Fruit fly (Drosophila melanogaster): ENCODE results near the gene CG7778.

CG7778 gene

DNA sequence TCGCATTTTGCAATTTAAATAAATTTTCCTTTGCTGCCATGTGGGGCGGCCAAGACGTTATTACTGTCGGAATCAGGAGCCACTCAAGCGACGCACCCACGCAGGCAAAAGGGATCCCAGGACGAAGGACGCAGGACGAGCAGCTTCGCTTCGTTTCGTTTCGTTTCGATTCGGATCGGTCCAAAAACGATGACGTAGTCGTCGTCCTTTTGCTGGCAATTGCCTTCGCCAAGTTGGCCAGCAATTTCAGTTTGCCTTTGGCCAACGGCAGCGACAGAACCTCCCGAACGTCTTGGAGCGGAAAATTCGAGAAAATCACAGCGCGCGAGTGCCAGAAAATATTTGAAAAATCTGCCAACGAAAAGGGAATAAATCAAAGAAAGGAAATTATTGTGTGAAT is 8.4 kb upstream of the CG7778 start, which contains the start of gene witty:
Gene witty, plus strand, starts transcription at position 249 of the 400 bp plus-strand sequence.
- TF ChIP-seq CG16779 (GFP tag; IDR thresholded peaks at IDR 0.05) (0 out of 2 replicates have a peak, but pooled peaks have one; percentile 19), nerfin-1 (tag; optimal IDR thresholded peaks at IDR 0.05) (no peak), gsb (GFP tag; IDR thresholded peaks at IDR 0.05) (no peak), fd96Cb (tag; optimal IDR thresholded peaks at IDR 0.05) (no peak), slbo (GFP tag; IDR thresholded peaks at IDR 0.05) (no peak), CG6765 (GFP tag; optimal IDR thresholded peaks at IDR 0.05) (no peak), so (GFP tag; IDR thresholded peaks at IDR 0.05) (no peak), schlank (tag; optimal IDR thresholded peaks at IDR 0.05) (no peak), tx (GFP tag; optimal IDR thresholded peaks at IDR 0.05) (no peak), psq (GFP tag; optimal IDR thresholded peaks at IDR 0.05) (no peak), B-H2 (GFP tag; optimal IDR thresholded peaks at IDR 0.05) (no peak), Mrtf (GFP tag; IDR thresholded peaks at IDR 0.05) (no peak), CG14014 (GFP tag; IDR thresholded peaks at IDR 0.05) (no peak), pan (optimal IDR thresholded peaks at IDR 0.05) (no peak), pan (GFP tag; optimal IDR thresholded peaks at IDR 0.05 in 1 of 2, IDR thresholded peaks at IDR 0.05 in 1 of 2) (no peak), Hey (tag; optimal IDR thresholded peaks at IDR 0.05) (no peak), cg (GFP tag; optimal IDR thresholded peaks at IDR 0.05) (no peak), sisA (GFP tag; IDR thresholded peaks at IDR 0.05) (0 out of 2 replicates have a peak, but pooled peaks have one; percentile 9), sima (GFP tag; optimal IDR thresholded peaks at IDR 0.05) (no peak), Deaf1 (tag; optimal IDR thresholded peaks at IDR 0.05) (peak; percentile 93), unc-4 (GFP tag; IDR thresholded peaks at IDR 0.05; ENCODE audit: partially characterized antibody) (no peak), zfh1 (GFP tag; IDR thresholded peaks at IDR 0.05) (no peak), kni (GFP tag; optimal IDR thresholded peaks at IDR 0.05) (no peak), lmd (GFP tag; IDR thresholded peaks at IDR 0.05) (no peak), Side (GFP tag; optimal IDR thresholded peaks at IDR 0.05) (no peak), Dbx (GFP tag; IDR thresholded peaks at IDR 0.05) (no peak), wor (GFP tag; IDR thresholded peaks at IDR 0.05) (no peak), Rfx (GFP tag; IDR thresholded peaks at IDR 0.05) (no peak), CG13894 (tag; optimal IDR thresholded peaks at IDR 0.05) (peak; percentile 38)

DNA sequence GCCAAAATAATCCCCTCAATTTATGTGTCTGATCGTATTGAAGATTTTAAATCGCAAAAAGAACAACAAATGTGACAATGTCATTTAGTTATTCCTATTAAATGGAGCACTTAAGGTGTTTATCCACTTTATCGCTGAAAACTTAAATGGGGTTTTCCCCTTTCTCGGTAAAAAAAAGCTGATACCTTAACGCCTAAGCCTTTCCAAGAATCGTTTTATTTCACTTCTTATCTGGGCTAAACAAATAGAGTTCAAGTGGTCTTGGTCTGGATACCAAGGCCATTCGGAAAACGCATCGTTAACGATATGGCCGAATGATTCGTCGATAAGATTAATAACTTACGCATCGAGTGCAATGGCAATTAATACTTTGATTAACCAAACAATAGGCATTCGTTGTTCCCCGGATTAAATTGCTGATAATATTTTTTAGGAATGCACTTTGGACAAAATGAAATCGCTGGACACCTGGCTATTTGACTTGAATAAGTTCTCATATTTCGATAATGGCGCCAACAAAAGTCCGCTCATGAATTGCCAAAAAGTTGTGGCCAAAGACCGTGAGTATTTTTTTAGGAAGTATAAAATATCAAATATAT is 6.6 kb upstream of the CG7778 start:
- no peak for TF ChIP-seq btn (GFP tag; optimal IDR thresholded peaks at IDR 0.05)

DNA sequence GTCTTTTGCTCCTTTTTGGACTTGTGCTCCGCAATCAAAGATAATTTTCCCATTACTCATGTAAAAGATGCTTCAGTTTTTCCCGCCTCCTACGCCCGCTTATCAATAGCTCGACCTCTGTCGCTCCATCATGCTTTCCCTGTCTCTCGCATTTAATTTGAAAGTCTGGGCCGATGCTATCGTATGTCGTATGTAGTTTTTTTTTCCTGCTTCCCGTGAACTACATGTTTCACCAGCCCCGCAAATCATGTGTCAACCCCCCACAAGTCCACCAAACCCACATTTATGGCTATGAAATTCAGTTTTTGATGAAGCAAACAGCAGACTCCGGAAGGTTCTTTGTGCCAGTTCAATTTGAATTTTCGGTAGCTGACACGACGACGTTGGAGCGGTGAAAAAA is 4.0 kb upstream of the CG7778 start, which contains the start of gene CG14273:
Gene CG14273, plus strand, starts transcription at position 301 of the 400 bp plus-strand sequence.
- TF ChIP-seq CG18262 (tag; optimal IDR thresholded peaks at IDR 0.05) (no peak), B-H2 (GFP tag; optimal IDR thresholded peaks at IDR 0.05) (no peak), CG7839 (tag; optimal IDR thresholded peaks at IDR 0.05) (no peak), sens (GFP tag) (peak; percentile 11), zf30C (GFP tag; optimal IDR thresholded peaks at IDR 0.05) (no peak)

DNA sequence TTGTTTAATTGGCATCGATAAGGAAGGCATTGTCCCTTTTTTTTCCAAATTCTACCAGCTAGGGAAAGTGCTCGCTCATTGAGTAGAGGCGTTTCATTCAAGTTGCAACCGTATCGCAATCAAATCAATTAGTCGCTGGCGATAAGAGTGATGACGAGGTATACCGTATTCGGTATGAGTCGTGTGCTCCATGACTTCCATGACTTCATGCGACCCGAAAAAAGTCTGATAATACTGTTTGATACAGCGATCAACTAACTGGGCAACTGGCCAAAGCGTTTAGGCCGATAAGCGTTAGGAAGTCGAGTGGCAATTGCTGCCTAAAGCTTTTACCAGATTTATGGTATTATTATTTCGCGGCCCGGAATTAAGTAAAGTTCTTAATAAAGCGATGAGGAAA is 1.9 kb upstream of the CG7778 start:
- TF ChIP-seq CG1602 (GFP tag; optimal IDR thresholded peaks at IDR 0.05) (no peak), CG9932 (GFP tag; IDR thresholded peaks at IDR 0.05) (no peak), D19B (GFP tag; optimal IDR thresholded peaks at IDR 0.05) (peak; percentile 48), CG17802 (tag; optimal IDR thresholded peaks at IDR 0.05) (no peak), bcd (GFP tag; optimal IDR thresholded peaks at IDR 0.05) (no peak), CG34376 (GFP tag; optimal IDR thresholded peaks at IDR 0.05) (peak; percentile 78), CG4328 (GFP tag; optimal IDR thresholded peaks at IDR 0.05) (no peak), hkb (optimal IDR thresholded peaks at IDR 0.05) (no peak), hkb (GFP tag; IDR thresholded peaks at IDR 0.05) (no peak), exex (tag; optimal IDR thresholded peaks at IDR 0.05) (peak; percentile 96), CG5180 (GFP tag; optimal IDR thresholded peaks at IDR 0.05) (peak; percentile 74), HmgZ (tag; optimal IDR thresholded peaks at IDR 0.05) (peak; percentile 27), Hey (tag; optimal IDR thresholded peaks at IDR 0.05) (peak; percentile 14), chinmo (GFP tag; IDR thresholded peaks at IDR 0.05; ENCODE audit: partially characterized antibody) (0 out of 4 replicates have a peak, but pooled peaks have one; percentile 37), hb (GFP tag; IDR thresholded peaks at IDR 0.05; ENCODE audit: partially characterized antibody) (no peak)

Measured in whole organism, embryonic.